Fruit fly (Drosophila melanogaster): ENCODE data around the gene CG10587.

The CG10587 gene

dm6 chr3L:20930059-20930785 lies 32.1 kb downstream of the CG10587 start:
- TF ChIP-seq pad (GFP tag; optimal IDR thresholded peaks at IDR 0.05) (peak; percentile 54), Crg-1 (GFP tag; optimal IDR thresholded peaks at IDR 0.05) (no peak), bab1 (GFP tag; optimal IDR thresholded peaks at IDR 0.05) (peak; percentile 77), CG14711 (tag; optimal IDR thresholded peaks at IDR 0.05) (peak; percentile 57), CG7101 (tag; optimal IDR thresholded peaks at IDR 0.05) (peak; percentile 49), kay (GFP tag; ENCODE audit: borderline replicate concordance) (no peak), CG11617 (GFP tag; optimal IDR thresholded peaks at IDR 0.05) (peak; percentile 51)

DNA sequence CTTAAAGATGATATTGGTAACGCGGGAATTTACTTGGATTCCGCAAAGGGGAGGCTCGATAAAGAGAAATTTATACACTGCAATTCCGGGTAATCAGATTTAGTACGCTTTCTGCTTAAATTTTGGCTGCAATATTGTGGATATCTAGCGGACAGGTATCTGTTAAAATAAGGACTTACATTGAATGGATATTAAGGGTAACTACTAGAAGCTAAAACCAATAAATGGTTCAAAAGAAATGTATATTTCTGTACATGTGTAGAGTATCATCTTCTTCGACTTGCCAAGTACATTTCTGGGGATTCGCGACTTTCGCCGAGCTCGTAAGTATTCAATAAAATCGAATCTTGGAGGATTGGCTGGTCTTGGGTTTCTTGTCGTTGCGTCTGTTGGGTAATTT lies 32.9 kb downstream of the CG10587 start:
- TF ChIP-seq pad (GFP tag; optimal IDR thresholded peaks at IDR 0.05) (no peak), CG33017 (tag; optimal IDR thresholded peaks at IDR 0.05) (no peak), CG5204 (GFP tag; optimal IDR thresholded peaks at IDR 0.05) (no peak), kay (GFP tag; ENCODE audit: borderline replicate concordance) (no peak), cic (GFP tag; optimal IDR thresholded peaks at IDR 0.05) (no peak), Hr96 (GFP tag; optimal IDR thresholded peaks at IDR 0.05) (no peak), CG7101 (tag; optimal IDR thresholded peaks at IDR 0.05) (no peak)

DNA sequence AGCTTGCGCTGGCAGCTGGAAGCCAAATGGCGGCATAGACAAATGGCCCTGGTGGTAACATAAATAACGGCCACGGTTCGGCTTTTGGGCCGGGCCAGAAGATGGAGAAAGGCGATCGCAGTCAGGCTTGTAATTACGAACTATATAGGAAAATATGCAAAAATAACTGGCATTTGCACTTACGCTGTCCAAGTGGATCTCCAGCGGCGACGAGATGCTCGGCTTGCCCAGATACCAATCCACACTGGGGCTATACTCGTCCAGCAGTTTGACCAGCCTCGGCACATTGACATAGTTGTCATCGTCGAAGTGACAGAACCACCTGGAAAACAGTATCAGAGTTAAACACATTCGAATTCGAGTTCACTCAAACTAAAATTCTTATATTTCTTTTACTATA lies 34.8 kb downstream of the CG10587 start, which contains the start of gene CG10589:
Gene CG10589 (plus strand): TSS at position 301 of the 400 bp plus-strand sequence.
- no peak for TF ChIP-seq tj (GFP tag; optimal IDR thresholded peaks at IDR 0.05)
- TF ChIP-seq CG14711 (tag; optimal IDR thresholded peaks at IDR 0.05), result no peak
- no peak for TF ChIP-seq CG7045 (GFP tag; optimal IDR thresholded peaks at IDR 0.05)
- TF ChIP-seq kay (GFP tag; ENCODE audit: borderline replicate concordance), result no peak

- TF ChIP-seq toe (GFP tag; optimal IDR thresholded peaks at IDR 0.05), result no peak
- no peak for TF ChIP-seq cic (GFP tag; optimal IDR thresholded peaks at IDR 0.05)
- TF ChIP-seq tj (GFP tag; optimal IDR thresholded peaks at IDR 0.05), result peak; percentile 99
- TF ChIP-seq CG7101 (tag; optimal IDR thresholded peaks at IDR 0.05), result peak; percentile 23
- TF ChIP-seq CG7045 (GFP tag; optimal IDR thresholded peaks at IDR 0.05), result no peak
- TF ChIP-seq ovo (GFP tag; optimal IDR thresholded peaks at IDR 0.05), result no peak
- TF ChIP-seq Clk (GFP tag; optimal IDR thresholded peaks at IDR 0.05), result no peak
- TF ChIP-seq pad (GFP tag; optimal IDR thresholded peaks at IDR 0.05), result peak; percentile 25
- no peak for TF ChIP-seq CG33017 (tag; optimal IDR thresholded peaks at IDR 0.05)
- TF ChIP-seq CG1620 (GFP tag; optimal IDR thresholded peaks at IDR 0.05), result peak; percentile 27
- TF ChIP-seq CG5204 (GFP tag; optimal IDR thresholded peaks at IDR 0.05), result no peak
- peak; percentile 27 for TF ChIP-seq Crg-1 (GFP tag; optimal IDR thresholded peaks at IDR 0.05)
- TF ChIP-seq kay (GFP tag; ENCODE audit: borderline replicate concordance), result no peak
- TF ChIP-seq CG12768 (GFP tag; optimal IDR thresholded peaks at IDR 0.05), result no peak
- no peak for TF ChIP-seq Mnt (GFP tag; optimal IDR thresholded peaks at IDR 0.05)
- peak; percentile 93 for TF ChIP-seq bab1 (GFP tag; optimal IDR thresholded peaks at IDR 0.05)
- TF ChIP-seq Hr96 (GFP tag; optimal IDR thresholded peaks at IDR 0.05), result peak; percentile 7
- TF ChIP-seq CG14711 (tag; optimal IDR thresholded peaks at IDR 0.05), result peak; percentile 58
- no peak for TF ChIP-seq cnc (optimal IDR thresholded peaks at IDR 0.05)
- TF ChIP-seq CG11617 (GFP tag; optimal IDR thresholded peaks at IDR 0.05), result no peak
Measured at dm6 chr3L:20923030-20923591, 39.2 kb downstream of the CG10587 start.

dm6 chr3L:20922279-20922830 lies 40.0 kb downstream of the CG10587 start:
- TF ChIP-seq CG5204 (GFP tag; optimal IDR thresholded peaks at IDR 0.05) (no peak), cnc (optimal IDR thresholded peaks at IDR 0.05) (no peak), CG12768 (GFP tag; optimal IDR thresholded peaks at IDR 0.05) (no peak), CG7101 (tag; optimal IDR thresholded peaks at IDR 0.05) (no peak), bab1 (GFP tag; optimal IDR thresholded peaks at IDR 0.05) (no peak), Clk (GFP tag; optimal IDR thresholded peaks at IDR 0.05) (no peak), tj (GFP tag; optimal IDR thresholded peaks at IDR 0.05) (no peak), Hr96 (GFP tag; optimal IDR thresholded peaks at IDR 0.05) (no peak), kay (GFP tag; ENCODE audit: borderline replicate concordance) (no peak), ovo (GFP tag; optimal IDR thresholded peaks at IDR 0.05) (no peak), Mnt (GFP tag; optimal IDR thresholded peaks at IDR 0.05) (no peak), CG33017 (tag; optimal IDR thresholded peaks at IDR 0.05) (no peak), toe (GFP tag; optimal IDR thresholded peaks at IDR 0.05) (no peak)

dm6 chr3L:20921859-20922258 lies 40.5 kb downstream of the CG10587 start:
- TF ChIP-seq CG33017 (tag; optimal IDR thresholded peaks at IDR 0.05) (no peak), CG5204 (GFP tag; optimal IDR thresholded peaks at IDR 0.05) (no peak), CG11617 (GFP tag; optimal IDR thresholded peaks at IDR 0.05) (no peak), Mnt (GFP tag; optimal IDR thresholded peaks at IDR 0.05) (no peak)

dm6 chr3L:20920495-20920894 lies 41.9 kb downstream of the CG10587 start:
- TF ChIP-seq tj (GFP tag; optimal IDR thresholded peaks at IDR 0.05) (no peak), ovo (GFP tag; optimal IDR thresholded peaks at IDR 0.05) (no peak), CG7101 (tag; optimal IDR thresholded peaks at IDR 0.05) (no peak), CG12768 (GFP tag; optimal IDR thresholded peaks at IDR 0.05) (no peak), cic (GFP tag; optimal IDR thresholded peaks at IDR 0.05) (no peak), kay (GFP tag; ENCODE audit: borderline replicate concordance) (no peak), toe (GFP tag; optimal IDR thresholded peaks at IDR 0.05) (no peak), CG7045 (GFP tag; optimal IDR thresholded peaks at IDR 0.05) (no peak), CG11617 (GFP tag; optimal IDR thresholded peaks at IDR 0.05) (no peak), Mnt (GFP tag; optimal IDR thresholded peaks at IDR 0.05) (no peak), CG33017 (tag; optimal IDR thresholded peaks at IDR 0.05) (no peak), CG1620 (GFP tag; optimal IDR thresholded peaks at IDR 0.05) (no peak), Clk (GFP tag; optimal IDR thresholded peaks at IDR 0.05) (no peak), bab1 (GFP tag; optimal IDR thresholded peaks at IDR 0.05) (no peak), Hr96 (GFP tag; optimal IDR thresholded peaks at IDR 0.05) (no peak)
